Fruit fly (Drosophila melanogaster): ENCODE data around the gene sdk.
A peak's percentile ranks its signal among the peaks of the same experiment; 100 is the strongest.

The sdk gene

dm6 chrX:724496-724895 lies 37.9 kb downstream of the sdk start (continued):
- TF ChIP-seq OdsH (GFP tag; optimal IDR thresholded peaks at IDR 0.05) (peak; percentile 49), Sox15 (GFP tag; optimal IDR thresholded peaks at IDR 0.05) (no peak), achi (GFP tag; optimal IDR thresholded peaks at IDR 0.05) (peak; percentile 72), lz (GFP tag; optimal IDR thresholded peaks at IDR 0.05) (no peak), CG34406 (GFP tag; optimal IDR thresholded peaks at IDR 0.05) (peak; percentile 25), Blimp-1 (GFP tag; optimal IDR thresholded peaks at IDR 0.05) (no peak), CG11762 (GFP tag; optimal IDR thresholded peaks at IDR 0.05; ENCODE audit: insufficient read depth) (peak; percentile 5), CG3919 (GFP tag; optimal IDR thresholded peaks at IDR 0.05) (peak; percentile 34), CG6276 (GFP tag; optimal IDR thresholded peaks at IDR 0.05) (peak; percentile 41), ss (GFP tag; optimal IDR thresholded peaks at IDR 0.05) (no peak), Ets21C (GFP tag; optimal IDR thresholded peaks at IDR 0.05) (no peak), CG1621 (tag; optimal IDR thresholded peaks at IDR 0.05) (no peak), CG8319 (GFP tag; optimal IDR thresholded peaks at IDR 0.05) (no peak), dsx (GFP tag; optimal IDR thresholded peaks at IDR 0.05; ENCODE audit: poor library complexity, severe bottlenecking) (no peak), acj6 (GFP tag; optimal IDR thresholded peaks at IDR 0.05) (peak; percentile 42), CG7368 (GFP tag; optimal IDR thresholded peaks at IDR 0.05) (no peak), Eip75B (GFP tag; optimal IDR thresholded peaks at IDR 0.05) (no peak), Sox102F (GFP tag; optimal IDR thresholded peaks at IDR 0.05) (peak; percentile 19), Hr39 (GFP tag; optimal IDR thresholded peaks at IDR 0.05) (no peak), salr (GFP tag; optimal IDR thresholded peaks at IDR 0.05) (peak in 1 of 2 experiments; percentile 45), CG10631 (GFP tag; optimal IDR thresholded peaks at IDR 0.05) (peak; percentile 63), Lpt (GFP tag; optimal IDR thresholded peaks at IDR 0.05) (peak; percentile 59), Ets96B (tag; optimal IDR thresholded peaks at IDR 0.05) (peak; percentile 13), dac (GFP tag; optimal IDR thresholded peaks at IDR 0.05) (peak; percentile 75), pdm3 (GFP tag; optimal IDR thresholded peaks at IDR 0.05) (peak; percentile 17), Smox (GFP tag; optimal IDR thresholded peaks at IDR 0.05) (no peak), CG11902 (GFP tag; optimal IDR thresholded peaks at IDR 0.05) (no peak), cyc (GFP tag; optimal IDR thresholded peaks at IDR 0.05) (no peak), CG10669 (GFP tag; optimal IDR thresholded peaks at IDR 0.05) (no peak), Hr4 (GFP tag; optimal IDR thresholded peaks at IDR 0.05) (no peak), CG4318 (GFP tag; optimal IDR thresholded peaks at IDR 0.05) (peak; percentile 71), Sox14 (GFP tag; optimal IDR thresholded peaks at IDR 0.05) (no peak), Gug (GFP tag; IDR thresholded peaks at IDR 0.05) (peak; percentile 61), CG6854 (GFP tag; optimal IDR thresholded peaks at IDR 0.05) (no peak), net (GFP tag; optimal IDR thresholded peaks at IDR 0.05) (peak; percentile 42), CG15336 (GFP tag; IDR thresholded peaks at IDR 0.05) (peak; percentile 79), CG3032 (tag; optimal IDR thresholded peaks at IDR 0.05) (no peak)

- TF ChIP-seq Hr4 (GFP tag; optimal IDR thresholded peaks at IDR 0.05) (no peak), eg (GFP tag; IDR thresholded peaks at IDR 0.05) (0 out of 3 replicates have a peak, but pooled peaks have one; percentile 40), dac (GFP tag; optimal IDR thresholded peaks at IDR 0.05) (no peak), Met (GFP tag; optimal IDR thresholded peaks at IDR 0.05) (peak; percentile 66), dsx (GFP tag; optimal IDR thresholded peaks at IDR 0.05; ENCODE audit: poor library complexity, severe bottlenecking) (no peak), CG32006 (GFP tag; optimal IDR thresholded peaks at IDR 0.05) (peak; percentile 58), CG6163 (GFP tag; IDR thresholded peaks at IDR 0.05) (peak; percentile 67; the same call in 2 of the 3 replicates), Blimp-1 (GFP tag; optimal IDR thresholded peaks at IDR 0.05) (peak; percentile 43), Eip78C (GFP tag) (peak; percentile 87), Hr38 (GFP tag; optimal IDR thresholded peaks at IDR 0.05) (no peak), Gug (GFP tag; IDR thresholded peaks at IDR 0.05) (no peak), CG11762 (GFP tag; optimal IDR thresholded peaks at IDR 0.05; ENCODE audit: insufficient read depth) (peak; percentile 21), CG15336 (GFP tag; IDR thresholded peaks at IDR 0.05) (no peak; the same call in none of the 2 replicates), Hr39 (GFP tag; optimal IDR thresholded peaks at IDR 0.05) (peak; percentile 63), CG6276 (GFP tag; optimal IDR thresholded peaks at IDR 0.05) (no peak), Sox102F (GFP tag; optimal IDR thresholded peaks at IDR 0.05) (peak; percentile 60), CG10631 (GFP tag; optimal IDR thresholded peaks at IDR 0.05) (peak; percentile 63), fd59A (GFP tag; optimal IDR thresholded peaks at IDR 0.05) (no peak), CG6808 (GFP tag; optimal IDR thresholded peaks at IDR 0.05) (peak; percentile 30), Sox15 (GFP tag; optimal IDR thresholded peaks at IDR 0.05) (peak; percentile 33), CG31627 (GFP tag; optimal IDR thresholded peaks at IDR 0.05) (peak; percentile 61), CG8632 (GFP tag; optimal IDR thresholded peaks at IDR 0.05) (peak; percentile 57), acj6 (GFP tag; optimal IDR thresholded peaks at IDR 0.05) (peak; percentile 67), pdm3 (GFP tag; optimal IDR thresholded peaks at IDR 0.05) (peak; percentile 70), CG3032 (tag; optimal IDR thresholded peaks at IDR 0.05) (no peak), Eip75B (GFP tag; optimal IDR thresholded peaks at IDR 0.05) (no peak), spab (GFP tag; optimal IDR thresholded peaks at IDR 0.05) (no peak), CG8319 (GFP tag; optimal IDR thresholded peaks at IDR 0.05) (peak; percentile 23)
Measured at dm6 chrX:739621-740216, 53.1 kb downstream of the sdk start.

All from whole organism, prepupa.